ENCODE assay signal across 7 worm cellular contexts in the genomic region with DNA sequence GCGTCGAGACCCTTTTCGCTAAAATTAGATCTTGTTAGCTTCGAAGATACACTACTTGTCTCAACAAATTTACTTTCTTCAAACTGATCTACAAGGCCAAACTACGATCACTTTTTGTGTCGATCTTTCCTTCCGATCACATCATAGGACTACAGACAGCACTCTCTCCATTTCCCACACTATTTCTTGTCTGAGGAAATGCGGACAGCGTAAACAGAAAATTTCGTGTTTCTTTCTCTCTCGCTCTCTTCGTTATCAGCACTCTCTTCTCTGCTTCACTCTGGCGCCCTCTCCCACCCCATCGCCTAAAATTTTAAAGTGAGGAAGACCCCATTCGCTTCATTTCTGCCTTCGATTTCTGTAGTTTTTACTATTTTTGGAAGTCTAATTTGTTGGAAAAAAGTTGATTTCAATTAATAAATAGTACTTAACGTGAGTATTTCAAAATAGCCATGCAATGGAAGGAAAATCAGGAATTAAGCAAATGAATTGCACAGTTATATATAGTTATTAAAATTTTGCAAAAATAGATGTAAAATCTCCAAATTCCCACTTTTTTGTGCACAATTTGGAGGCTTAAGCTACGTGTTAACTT.
TF ChIP-seq lines count a peak whose summit lies in the region.

No protein-coding gene starts in this region.

TF ChIP-seq in whole organism, L1 larva, 84 proteins besides CTCF, POLR2A, EP300 and RAD21 (continues in another document):
- TF ChIP-seq nhr-11 (tag; optimal IDR thresholded peaks at IDR 0.05; lab: Kevin White, UChicago): no peak
- TF ChIP-seq ceh-8 (GFP tag; optimal IDR thresholded peaks at IDR 0.05; lab: Kevin White, UChicago): no peak
- TF ChIP-seq unc-130 (tag; optimal IDR thresholded peaks at IDR 0.05; lab: Kevin White, UChicago): peak; percentile 73
- TF ChIP-seq ceh-82 (tag; optimal IDR thresholded peaks at IDR 0.05; lab: Kevin White, UChicago): peak in 2 of 3 experiments; percentile 46 to 67
- no peak for TF ChIP-seq efl-3 (GFP tag; optimal IDR thresholded peaks at IDR 0.05; lab: Kevin White, UChicago)
- no peak for TF ChIP-seq vab-15 (tag; optimal IDR thresholded peaks at IDR 0.05; lab: Kevin White, UChicago)
- TF ChIP-seq ceh-90 (tag; optimal IDR thresholded peaks at IDR 0.05; lab: Kevin White, UChicago): no peak
- no peak for TF ChIP-seq unc-86 (tag; optimal IDR thresholded peaks at IDR 0.05; lab: Kevin White, UChicago)
- no peak for TF ChIP-seq ceh-63 (GFP tag; optimal IDR thresholded peaks at IDR 0.05; lab: Kevin White, UChicago)
- no peak for TF ChIP-seq mef-2 (tag; optimal IDR thresholded peaks at IDR 0.05; lab: Kevin White, UChicago)
- TF ChIP-seq ces-1 (GFP tag; optimal IDR thresholded peaks at IDR 0.05; lab: Kevin White, UChicago): no peak
- TF ChIP-seq nhr-71 (tag; optimal IDR thresholded peaks at IDR 0.05; lab: Kevin White, UChicago): peak; percentile 92

TF ChIP-seq in whole organism, L2 larva, 48 proteins besides CTCF, POLR2A, EP300 and RAD21 (continues in another document):
- TF ChIP-seq gmeb-1 (tag; optimal IDR thresholded peaks at IDR 0.05; lab: Kevin White, UChicago) (peak; percentile 67), nhr-237 (tag; optimal IDR thresholded peaks at IDR 0.05; lab: Kevin White, UChicago) (no peak), ZK546.5 (tag; optimal IDR thresholded peaks at IDR 0.05; lab: Kevin White, UChicago) (no peak), crh-2 (tag; optimal IDR thresholded peaks at IDR 0.05; lab: Kevin White, UChicago) (peak; percentile 64), F13H6.1 (tag; optimal IDR thresholded peaks at IDR 0.05; lab: Kevin White, UChicago) (peak; percentile 80), unc-62 (GFP tag; optimal IDR thresholded peaks at IDR 0.05; lab: Kevin White, UChicago) (no peak), zag-1 (tag; optimal IDR thresholded peaks at IDR 0.05; lab: Kevin White, UChicago) (peak; percentile 4), mab-5 (tag; optimal IDR thresholded peaks at IDR 0.05; lab: Kevin White, UChicago) (no peak), unc-55 (GFP tag; optimal IDR thresholded peaks at IDR 0.05; lab: Kevin White, UChicago) (peak; percentile 63), peb-1 (tag; optimal IDR thresholded peaks at IDR 0.05; lab: Kevin White, UChicago) (no peak), nhr-12 (tag; optimal IDR thresholded peaks at IDR 0.05; lab: Kevin White, UChicago) (no peak), sma-3 (GFP tag; optimal IDR thresholded peaks at IDR 0.05; lab: Kevin White, UChicago) (peak; percentile 73)

TF ChIP-seq in whole organism, L3 larva, 47 proteins besides CTCF, POLR2A, EP300 and RAD21 (continues in another document):
- no peak for TF ChIP-seq mdl-1 (tag; optimal IDR thresholded peaks at IDR 0.05; lab: Kevin White, UChicago)
- no peak for TF ChIP-seq eor-1 (tag; optimal IDR thresholded peaks at IDR 0.05; lab: Kevin White, UChicago)
- no peak for TF ChIP-seq daf-12 (tag; optimal IDR thresholded peaks at IDR 0.05; lab: Kevin White, UChicago)
- TF ChIP-seq nfya-1 (tag; optimal IDR thresholded peaks at IDR 0.05; lab: Kevin White, UChicago; ENCODE audit: insufficient read depth): peak; percentile 89
- TF ChIP-seq R02D3.7 (tag; optimal IDR thresholded peaks at IDR 0.05; lab: Kevin White, UChicago): peak; percentile 5
- TF ChIP-seq nhr-12 (tag; optimal IDR thresholded peaks at IDR 0.05; lab: Kevin White, UChicago): no peak
- no peak for TF ChIP-seq aly-2 (tag; optimal IDR thresholded peaks at IDR 0.05; lab: Kevin White, UChicago)
- TF ChIP-seq sea-2 (GFP tag; optimal IDR thresholded peaks at IDR 0.05; lab: Kevin White, UChicago): no peak
- peak; percentile 12 for TF ChIP-seq egl-5 (tag; optimal IDR thresholded peaks at IDR 0.05; lab: Kevin White, UChicago)
- peak; percentile 43 for TF ChIP-seq ceh-28 (tag; optimal IDR thresholded peaks at IDR 0.05; lab: Kevin White, UChicago)
- peak; percentile 85 for TF ChIP-seq jun-1 (tag; optimal IDR thresholded peaks at IDR 0.05; lab: Kevin White, UChicago)
- TF ChIP-seq snpc-4 (tag; optimal IDR thresholded peaks at IDR 0.05; lab: Kevin White, UChicago): peak; percentile 38
- no peak for TF ChIP-seq nhr-28 (tag; optimal IDR thresholded peaks at IDR 0.05; lab: Kevin White, UChicago)

TF ChIP-seq in whole organism, L4 larva, 104 proteins besides CTCF, POLR2A, EP300 and RAD21 (continues in another document):
- TF ChIP-seq nhr-48 (tag; optimal IDR thresholded peaks at IDR 0.05; lab: Kevin White, UChicago) (peak; percentile 13), hmg-1.1 (GFP tag; IDR thresholded peaks at IDR 0.05; lab: Robert Waterston, UW) (peak; percentile 72), dve-1 (tag; optimal IDR thresholded peaks at IDR 0.05; lab: Kevin White, UChicago; ENCODE audit: insufficient read depth) (peak; percentile 87), nhr-10 (tag; optimal IDR thresholded peaks at IDR 0.05; lab: Kevin White, UChicago) (peak; percentile 8), ZK337.2 (GFP tag; IDR thresholded peaks at IDR 0.05; lab: Robert Waterston, UW) (no peak), dmd-6 (GFP tag; IDR thresholded peaks at IDR 0.05; lab: Robert Waterston, UW) (peak; percentile 83), sdz-12 (GFP tag; optimal IDR thresholded peaks at IDR 0.05; lab: Kevin White, UChicago) (no peak), unc-62 (GFP tag; optimal IDR thresholded peaks at IDR 0.05 in 1 of 2; lab: Kevin White, UChicago) (peak in 1 of 2 experiments; percentile 58), unc-62 (tag; optimal IDR thresholded peaks at IDR 0.05; lab: Kevin White, UChicago) (no peak), nhr-111 (GFP tag; optimal IDR thresholded peaks at IDR 0.05; lab: Kevin White, UChicago) (no peak), unc-130 (GFP tag; optimal IDR thresholded peaks at IDR 0.05; lab: Kevin White, UChicago) (no peak), lin-38 (GFP tag; IDR thresholded peaks at IDR 0.05; lab: Robert Waterston, UW) (peak; percentile 48; the same call in 1 of the 2 replicates)

TF ChIP-seq in whole organism, late embryonic, 69 proteins besides CTCF, POLR2A, EP300 and RAD21:
- TF ChIP-seq ceh-18 (tag; optimal IDR thresholded peaks at IDR 0.05; lab: Kevin White, UChicago) (peak; percentile 20), hlh-30 (tag; optimal IDR thresholded peaks at IDR 0.05; lab: Kevin White, UChicago; ENCODE audit: insufficient read depth) (peak; percentile 19), unc-42 (tag; optimal IDR thresholded peaks at IDR 0.05; lab: Kevin White, UChicago) (peak; percentile 15), hlh-15 (tag; optimal IDR thresholded peaks at IDR 0.05; lab: Kevin White, UChicago) (no peak), unc-55 (GFP tag; optimal IDR thresholded peaks at IDR 0.05; lab: Kevin White, UChicago) (peak; percentile 80), nfya-1 (tag; optimal IDR thresholded peaks at IDR 0.05; lab: Kevin White, UChicago) (peak; percentile 62)

TF ChIP-seq in whole organism, mixed stage, embryonic, 35 proteins besides CTCF, POLR2A, EP300 and RAD21:
- no peak for TF ChIP-seq unc-39 (tag; optimal IDR thresholded peaks at IDR 0.05; lab: Kevin White, UChicago)
- TF ChIP-seq unc-62 (GFP tag; optimal IDR thresholded peaks at IDR 0.05; lab: Kevin White, UChicago): peak; percentile 7
- peak; percentile 25 for TF ChIP-seq unc-120 (tag; optimal IDR thresholded peaks at IDR 0.05; lab: Kevin White, UChicago; ENCODE audit: poor library complexity, severe bottlenecking)
- no peak for TF ChIP-seq mab-5 (tag; optimal IDR thresholded peaks at IDR 0.05; lab: Kevin White, UChicago)
- no peak for TF ChIP-seq mep-1 (tag; optimal IDR thresholded peaks at IDR 0.05; lab: Kevin White, UChicago)
- no peak for TF ChIP-seq sptf-1 (tag; optimal IDR thresholded peaks at IDR 0.05; lab: Kevin White, UChicago)
- TF ChIP-seq cnd-1 (tag; optimal IDR thresholded peaks at IDR 0.05; lab: Kevin White, UChicago): no peak
- no peak for TF ChIP-seq M03D4.4 (tag; optimal IDR thresholded peaks at IDR 0.05; lab: Kevin White, UChicago)
- TF ChIP-seq mls-2 (tag; optimal IDR thresholded peaks at IDR 0.05; lab: Kevin White, UChicago): no peak
- TF ChIP-seq ces-1 (GFP tag; optimal IDR thresholded peaks at IDR 0.05; lab: Kevin White, UChicago): peak; percentile 45
- peak; percentile 51 for TF ChIP-seq elt-1 (tag; optimal IDR thresholded peaks at IDR 0.05; lab: Kevin White, UChicago; ENCODE audit: borderline replicate concordance, insufficient read depth)
- TF ChIP-seq tbx-8 (GFP tag; optimal IDR thresholded peaks at IDR 0.05; lab: Kevin White, UChicago): no peak
- no peak for TF ChIP-seq bed-3 (GFP tag; optimal IDR thresholded peaks at IDR 0.05; lab: Kevin White, UChicago)
- TF ChIP-seq pha-4 (tag; optimal IDR thresholded peaks at IDR 0.05; lab: Kevin White, UChicago): peak; percentile 1
- peak; percentile 1 for TF ChIP-seq elt-3 (tag; optimal IDR thresholded peaks at IDR 0.05; lab: Kevin White, UChicago)
- no peak for TF ChIP-seq lsy-2 (tag; optimal IDR thresholded peaks at IDR 0.05; lab: Kevin White, UChicago)
TF ChIP-seq in whole organism, mixed stage, embryonic: peak in this region for 6.

TF ChIP-seq in whole organism, young adult, 124 proteins besides CTCF, POLR2A, EP300 and RAD21 (continues in another document):
- TF ChIP-seq attf-5 (GFP tag; optimal IDR thresholded peaks at IDR 0.05; lab: Kevin White, UChicago): peak; percentile 24
- TF ChIP-seq lag-1 (GFP tag; IDR thresholded peaks at IDR 0.05; lab: Robert Waterston, UW): no peak
- TF ChIP-seq B0261.1 (tag; optimal IDR thresholded peaks at IDR 0.05; lab: Kevin White, UChicago): no peak
- TF ChIP-seq dox-1 (GFP tag; IDR thresholded peaks at IDR 0.05; lab: Robert Waterston, UW): peak; percentile 65; the same call in 1 of the 2 replicates
- TF ChIP-seq cebp-1 (GFP tag; IDR thresholded peaks at IDR 0.05; lab: Robert Waterston, UW): no peak
- TF ChIP-seq cebp-1 (tag; optimal IDR thresholded peaks at IDR 0.05; lab: Kevin White, UChicago): peak; percentile 64
- peak in 1 of 3 experiments; percentile 19 for TF ChIP-seq lin-35 (GFP tag; optimal IDR thresholded peaks at IDR 0.05; lab: Kevin White, UChicago)
- TF ChIP-seq pha-4 (tag; optimal IDR thresholded peaks at IDR 0.05; lab: Kevin White, UChicago): no peak
- TF ChIP-seq tbp1 (GFP tag; optimal IDR thresholded peaks at IDR 0.05; lab: Kevin White, UChicago): peak; percentile 28
- peak; percentile 59 for TF ChIP-seq lin-40 (tag; optimal IDR thresholded peaks at IDR 0.05; lab: Kevin White, UChicago)
- no peak for TF ChIP-seq bed-2 (GFP tag; IDR thresholded peaks at IDR 0.05; lab: Robert Waterston, UW)
- peak; percentile 48; the same call in 1 of the 2 replicates for TF ChIP-seq mcd-1 (GFP tag; IDR thresholded peaks at IDR 0.05; lab: Robert Waterston, UW)
- TF ChIP-seq zfh-2 (GFP tag; conservative IDR thresholded peaks at IDR 0.05; lab: Robert Waterston, UW): 0 out of 2 replicates have a peak, but pooled peaks have one; percentile 33
- peak; percentile 50; the same call in 1 of the 2 replicates for TF ChIP-seq B0336.3 (GFP tag; IDR thresholded peaks at IDR 0.05; lab: Robert Waterston, UW)
- no peak for TF ChIP-seq F49E8.2 (tag; optimal IDR thresholded peaks at IDR 0.05; lab: Kevin White, UChicago; ENCODE audit: insufficient read depth)
- no peak for TF ChIP-seq snpc-4 (GFP tag; optimal IDR thresholded peaks at IDR 0.05; lab: Kevin White, UChicago)
- peak in 2 of 4 experiments; percentile 20 to 40 for TF ChIP-seq snpc-4 (tag; optimal IDR thresholded peaks at IDR 0.05; lab: Kevin White, UChicago)
- no peak for TF ChIP-seq ztf-6 (GFP tag; IDR thresholded peaks at IDR 0.05; lab: Robert Waterston, UW)
- no peak for TF ChIP-seq nhr-179 (tag; optimal IDR thresholded peaks at IDR 0.05; lab: Kevin White, UChicago)
